Worm (Caenorhabditis elegans) whole organism, L4 larva: ENCODE results near the gene F55G11.10.

Experiments used
- F10B5.3 ChIP-seq: sonication (generic microtip); optimal IDR thresholded peaks from 2 replicates; lab custom pipeline; 2016; ENCODE audit warnings: mild to moderate bottlenecking, missing genetic modification characterization, missing compliant biosample characterization
- F26F4.8 ChIP-seq: fragments of 200-800 bp; sonication (Bioruptor generic); conservative IDR thresholded peaks from 2 replicates; pipeline ENCODE4 v1.3.6; 2022; ENCODE audit warnings: missing genetic modification characterization, missing compliant biosample characterization
- F44E2.7 ChIP-seq: fragments of 200-800 bp; sonication (Bioruptor generic); IDR thresholded peaks from 2 replicates; pipeline ENCODE4 v2.1.2; 2022; ENCODE audit warnings: missing genetic modification characterization, missing compliant biosample characterization
- T26A8.4 ChIP-seq: fragments of 200-800 bp; sonication (Bioruptor generic); IDR thresholded peaks from 2 replicates; pipeline ENCODE4 v1.3.6; 2022; ENCODE audit warnings: missing genetic modification characterization, missing compliant biosample characterization
- Y75B8A.6 ChIP-seq: fragments of 200-800 bp; sonication (Bioruptor generic); IDR thresholded peaks from 2 replicates; pipeline ENCODE4 v1.3.6; 2022; ENCODE audit warnings: missing genetic modification reagents, missing genetic modification characterization, missing compliant biosample characterization
- ZK337.2 ChIP-seq: fragments of 200-800 bp; sonication (Bioruptor generic); IDR thresholded peaks from 2 replicates; pipeline ENCODE4 v1.3.6; 2022; ENCODE audit warnings: missing genetic modification reagents, missing genetic modification characterization, missing compliant biosample characterization
- ZK546.5 ChIP-seq, 2 experiments: sonication (generic microtip); optimal IDR thresholded peaks; 2 replicates each; lab custom pipeline; 2017; ENCODE audit warnings: missing biosample characterization in 2 of 2, missing genetic modification characterization in 2 of 2
- aly-2 ChIP-seq: sonication (generic microtip); optimal IDR thresholded peaks from 2 replicates; lab custom pipeline; 2018; ENCODE audit warnings: missing biosample characterization, missing genetic modification characterization
- ceh-44 ChIP-seq: fragments of 200-800 bp; sonication (Bioruptor generic); IDR thresholded peaks from 2 replicates; pipeline ENCODE4 v1.3.6; 2022; ENCODE audit warnings: missing genetic modification reagents, missing genetic modification characterization, missing compliant biosample characterization
- ceh-62 ChIP-seq: sonication (generic microtip); optimal IDR thresholded peaks from 2 replicates; lab custom pipeline; 2017; ENCODE audit warnings: missing biosample characterization, missing genetic modification characterization
- ctbp-1 ChIP-seq: fragments of 200-800 bp; sonication (Bioruptor generic); IDR thresholded peaks from 2 replicates; pipeline ENCODE4 v1.3.6; 2022; ENCODE audit warnings: missing genetic modification reagents, missing genetic modification characterization, missing compliant biosample characterization
- daf-16 ChIP-seq, 3 experiments: sonication (generic microtip); optimal IDR thresholded peaks; 2 replicates each; lab custom pipeline; 2016 to 2017; ENCODE audit warnings: missing genetic modification characterization in 3 of 3, missing genetic modification reagents in 3 of 3, mild to moderate bottlenecking in 2 of 3, missing compliant biosample characterization in 2 of 3, missing biosample characterization in 1 of 3, moderate library complexity in 1 of 3
- daf-19 ChIP-seq: fragments of 200-800 bp; sonication (Bioruptor generic); conservative IDR thresholded peaks from 2 replicates; pipeline ENCODE4 v1.3.6; 2022; ENCODE audit warnings: missing genetic modification characterization, missing compliant biosample characterization
- daf-8 ChIP-seq: fragments of 200-800 bp; sonication (Bioruptor generic); IDR thresholded peaks from 2 replicates; pipeline ENCODE4 v1.3.6; 2022; ENCODE audit warnings: missing genetic modification characterization, missing compliant biosample characterization
- dmd-6 ChIP-seq: fragments of 200-800 bp; sonication (Bioruptor generic); IDR thresholded peaks from 2 replicates; pipeline ENCODE4 v1.3.6; 2022; ENCODE audit warnings: missing genetic modification reagents, missing genetic modification characterization, missing compliant biosample characterization
- dmd-9 ChIP-seq: fragments of 200-800 bp; sonication (Bioruptor generic); IDR thresholded peaks from 2 replicates; pipeline ENCODE4 v1.3.6; 2022; ENCODE audit warnings: missing genetic modification reagents, missing genetic modification characterization, missing compliant biosample characterization
- egl-27 ChIP-seq: sonication (generic microtip); optimal IDR thresholded peaks from 3 replicates; lab custom pipeline; 2017; ENCODE audit warnings: missing biosample characterization, missing genetic modification reagents, missing genetic modification characterization
- egl-43 ChIP-seq: fragments of 200-800 bp; sonication (Bioruptor generic); IDR thresholded peaks from 2 replicates; pipeline ENCODE4 v1.3.6; 2022; ENCODE audit warnings: missing genetic modification reagents, missing genetic modification characterization, missing compliant biosample characterization
- fkh-10 ChIP-seq: fragments of 150-350 bp; optimal IDR thresholded peaks from 2 replicates; lab custom pipeline; 2014; ENCODE audit warnings: missing biosample characterization, missing genetic modification reagents, missing genetic modification characterization
- fos-1 ChIP-seq: fragments of 150-350 bp; optimal IDR thresholded peaks from 2 replicates; lab custom pipeline; 2014; ENCODE audit warnings: missing biosample characterization, missing genetic modification characterization
- gei-8 ChIP-seq: fragments of 200-800 bp; sonication (Bioruptor generic); optimal IDR thresholded peaks from 2 replicates; lab custom pipeline; 2018; ENCODE audit warnings: mild to moderate bottlenecking, missing genetic modification characterization, missing compliant biosample characterization
- hif-1 ChIP-seq, 2 experiments: sonication (generic microtip); optimal IDR thresholded peaks; 2 replicates each; lab custom pipeline; 2016 to 2017; ENCODE audit warnings: missing compliant biosample characterization in 2 of 2, missing genetic modification characterization in 2 of 2, missing genetic modification reagents in 2 of 2, missing genotype in 2 of 2, mild to moderate bottlenecking in 1 of 2
- hlh-11 ChIP-seq: fragments of 200-800 bp; sonication (Bioruptor generic); optimal IDR thresholded peaks from 2 replicates; lab custom pipeline; 2018; ENCODE audit warnings: mild to moderate bottlenecking, missing genetic modification characterization, missing compliant biosample characterization
- jun-1 ChIP-seq: fragments of 150-350 bp; optimal IDR thresholded peaks from 2 replicates; lab custom pipeline; 2014; ENCODE audit warnings: missing biosample characterization, missing genetic modification reagents, missing genetic modification characterization
- lim-7 ChIP-seq: fragments of 200-800 bp; sonication (Bioruptor generic); IDR thresholded peaks from 2 replicates; pipeline ENCODE4 v1.3.6; 2022; ENCODE audit warnings: missing genetic modification characterization, missing compliant biosample characterization
- lin-1 ChIP-seq: fragments of 200-800 bp; sonication (Bioruptor generic); IDR thresholded peaks from 2 replicates; pipeline ENCODE4 v1.3.6; 2022; ENCODE audit warnings: missing genetic modification reagents, missing genetic modification characterization, missing compliant biosample characterization
- lin-29 ChIP-seq: fragments of 200-800 bp; sonication (Bioruptor generic); IDR thresholded peaks from 2 replicates; pipeline ENCODE4 v1.3.6; 2022; ENCODE audit warnings: missing genetic modification reagents, missing genetic modification characterization, missing compliant biosample characterization
- lin-38 ChIP-seq: fragments of 200-800 bp; sonication (Bioruptor generic); IDR thresholded peaks from 2 replicates; pipeline ENCODE4 v1.3.6; 2022; ENCODE audit warnings: missing genetic modification reagents, missing genetic modification characterization, missing compliant biosample characterization
- lir-3 ChIP-seq: sonication (generic microtip); optimal IDR thresholded peaks from 2 replicates; lab custom pipeline; 2016; ENCODE audit warnings: mild to moderate bottlenecking, missing genetic modification characterization, missing compliant biosample characterization
- nhr-28 ChIP-seq: fragments of 150-350 bp; optimal IDR thresholded peaks from 2 replicates; lab custom pipeline; 2014; ENCODE audit warnings: missing biosample characterization, missing genetic modification characterization
- nhr-42 ChIP-seq: fragments of 200-800 bp; sonication (Bioruptor generic); IDR thresholded peaks from 2 replicates; pipeline ENCODE4 v1.3.6; 2022; ENCODE audit warnings: missing genetic modification characterization, missing compliant biosample characterization
- nhr-48 ChIP-seq: sonication (generic microtip); optimal IDR thresholded peaks from 2 replicates; lab custom pipeline; 2016; ENCODE audit warnings: mild to moderate bottlenecking, missing genetic modification characterization, missing compliant biosample characterization
- nhr-76 ChIP-seq: fragments of 150-350 bp; optimal IDR thresholded peaks from 2 replicates; lab custom pipeline; 2014; ENCODE audit warnings: missing biosample characterization, missing genetic modification characterization
- nhr-77 ChIP-seq: fragments of 150-350 bp; optimal IDR thresholded peaks from 2 replicates; lab custom pipeline; 2014; ENCODE audit warnings: missing biosample characterization, missing genetic modification characterization
- php-3 ChIP-seq: fragments of 200-800 bp; sonication (Bioruptor generic); IDR thresholded peaks from 2 replicates; pipeline ENCODE4 v1.3.6; 2022; ENCODE audit warnings: missing genetic modification reagents, missing genetic modification characterization, missing compliant biosample characterization
- pqm-1 ChIP-seq: sonication (generic microtip); optimal IDR thresholded peaks from 2 replicates; lab custom pipeline; 2017; ENCODE audit warnings: missing biosample characterization, missing genetic modification characterization
- set-16 ChIP-seq: fragments of 200-800 bp; sonication (Bioruptor generic); IDR thresholded peaks from 2 replicates; pipeline ENCODE4 v1.3.6; 2022; ENCODE audit warnings: missing genetic modification reagents, missing genetic modification characterization, missing compliant biosample characterization
- skn-1 ChIP-seq: fragments of 150-350 bp; optimal IDR thresholded peaks from 2 replicates; lab custom pipeline; 2014; ENCODE audit warnings: missing biosample characterization, missing genetic modification characterization
- snpc-1.2 ChIP-seq: fragments of 200-800 bp; sonication (Bioruptor generic); IDR thresholded peaks from 2 replicates; pipeline ENCODE4 v1.3.6; 2022; ENCODE audit warnings: missing genetic modification reagents, missing genetic modification characterization, missing compliant biosample characterization
- spr-3 ChIP-seq: fragments of 200-800 bp; sonication (Bioruptor generic); optimal IDR thresholded peaks from 2 replicates; lab custom pipeline; 2018; ENCODE audit warnings: mild to moderate bottlenecking, missing genetic modification characterization, missing compliant biosample characterization
- unc-62 ChIP-seq, 3 experiments: fragments of 150-350 bp in 1 of 3; sonication (generic microtip); optimal IDR thresholded peaks in 2 of 3; peaks in 1 of 3; 1 replicate in 1 of 3; 2 replicates in 2 of 3; lab custom pipeline; 2014 to 2017; ENCODE audit warnings: missing biosample characterization in 3 of 3, missing genetic modification characterization in 3 of 3, missing genetic modification reagents in 3 of 3, missing genotype in 1 of 3
- zag-1 ChIP-seq: fragments of 150-350 bp; optimal IDR thresholded peaks from 2 replicates; lab custom pipeline; 2014; ENCODE audit warnings: missing biosample characterization, missing genetic modification characterization
- ztf-11 ChIP-seq: fragments of 150-350 bp; optimal IDR thresholded peaks from 2 replicates; lab custom pipeline; 2014; ENCODE audit warnings: missing biosample characterization, missing genetic modification characterization

The F55G11.10 gene

DNA sequence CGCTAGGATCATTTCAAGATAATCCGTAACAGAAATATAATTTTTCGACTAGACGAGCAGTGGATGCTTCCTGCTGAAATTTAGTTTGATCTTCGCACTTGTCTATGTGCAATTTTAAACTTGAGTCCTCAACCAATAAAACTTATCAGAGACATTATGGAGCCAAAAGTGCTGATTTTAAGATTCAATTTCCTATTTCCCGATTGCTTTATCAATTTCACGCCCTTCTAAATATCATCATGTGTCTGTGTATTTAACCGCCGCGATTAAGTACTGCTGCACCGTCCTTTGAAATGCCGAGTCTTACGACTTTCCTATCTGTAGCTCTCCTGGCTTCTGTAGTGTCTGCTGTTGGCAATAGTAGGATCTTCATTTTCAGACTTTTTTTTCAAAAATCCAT, 27.5 kb upstream of the F55G11.10 start, which contains the start of gene C32H11.4:
TSS of gene C32H11.4 (plus strand) at position 238 of the 400 bp plus-strand sequence.
- TF ChIP-seq Y75B8A.6 (GFP tag; lab: Robert Waterston, UW) (no peak), ceh-62 (tag; lab: Kevin White, UChicago) (no peak), snpc-1.2 (GFP tag; lab: Robert Waterston, UW) (no peak), nhr-28 (tag; lab: Kevin White, UChicago) (peak; percentile 8), pqm-1 (tag; lab: Kevin White, UChicago) (peak; percentile 73), hlh-11 (tag; lab: Kevin White, UChicago) (peak; percentile 46), php-3 (GFP tag; lab: Robert Waterston, UW) (peak; percentile 69), daf-16 (GFP tag; optimal IDR thresholded peaks at IDR 0.05; lab: Kevin White, UChicago) (no peak), daf-16 (tag; optimal IDR thresholded peaks at IDR 0.05; lab: Kevin White, UChicago) (peak; percentile 64), nhr-48 (tag; lab: Kevin White, UChicago) (peak; percentile 67), unc-62 (GFP tag; optimal IDR thresholded peaks at IDR 0.05 in 1 of 2; lab: Kevin White, UChicago) (no peak), unc-62 (tag; optimal IDR thresholded peaks at IDR 0.05; lab: Kevin White, UChicago) (no peak), set-16 (no peak), dmd-6 (GFP tag; lab: Robert Waterston, UW) (peak; percentile 82)
- TF ChIP-seq, all 104 proteins: peak for 7

DNA sequence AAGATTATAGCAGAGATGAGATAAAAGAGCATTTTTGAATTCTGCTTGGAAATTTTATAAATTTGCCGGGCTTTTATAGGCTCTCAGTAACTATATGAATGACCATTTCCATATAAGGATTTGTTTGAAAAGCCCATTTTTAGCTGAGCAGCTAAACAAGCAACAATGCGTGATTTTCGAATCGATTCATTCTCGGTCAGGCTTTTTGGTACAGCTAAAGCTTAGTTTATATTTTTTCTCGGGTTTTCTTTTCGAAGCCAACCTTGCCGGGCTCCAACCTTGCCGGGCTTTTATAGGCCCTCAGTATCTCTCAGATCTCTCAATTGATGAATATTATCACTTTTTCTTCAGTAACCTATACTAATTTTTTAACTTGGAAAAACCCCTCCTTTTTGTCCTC, 24.2 kb upstream of the F55G11.10 start, which contains the start of gene srlf-4:
TSS of gene srlf-4 (minus strand) at position 101 of the 400 bp plus-strand sequence.
- TF ChIP-seq jun-1 (tag; lab: Kevin White, UChicago) (no peak), ceh-44 (GFP tag; lab: Robert Waterston, UW) (no peak), ZK546.5 (tag; optimal IDR thresholded peaks at IDR 0.05; lab: Kevin White, UChicago) (no peak), aly-2 (tag; lab: Kevin White, UChicago) (no peak), F10B5.3 (tag; lab: Kevin White, UChicago) (no peak)

DNA sequence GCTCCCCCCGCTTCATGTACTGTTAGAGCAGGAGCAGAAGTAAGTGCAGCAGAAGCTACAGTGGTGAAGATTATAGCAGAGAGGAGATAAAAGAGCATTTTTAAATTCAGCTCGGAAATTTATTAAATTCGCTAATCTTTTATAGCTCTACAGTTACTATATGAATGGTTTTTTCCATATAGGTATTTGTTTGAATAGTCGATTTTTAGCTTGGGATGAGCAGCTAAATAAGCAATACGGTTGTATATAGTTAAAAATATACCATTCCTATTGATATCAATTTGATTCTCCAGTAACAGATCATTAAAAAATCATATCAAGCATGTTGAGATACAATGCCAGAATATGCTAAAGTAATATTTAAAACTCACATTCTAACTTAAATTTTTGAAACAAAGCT, 21.9 kb upstream of the F55G11.10 start, which contains the start of gene srlf-5:
TSS of gene srlf-5 (minus strand) at position 101 of the 400 bp plus-strand sequence.
- TF ChIP-seq gei-8 (GFP tag; lab: Kevin White, UChicago) (no peak), zag-1 (tag; lab: Kevin White, UChicago) (no peak), dmd-9 (GFP tag; lab: Robert Waterston, UW) (no peak), egl-27 (tag; lab: Kevin White, UChicago) (no peak), ZK546.5 (tag; optimal IDR thresholded peaks at IDR 0.05; lab: Kevin White, UChicago) (no peak), egl-43 (GFP tag; lab: Robert Waterston, UW) (no peak), ctbp-1 (no peak), lim-7 (no peak), skn-1 (tag; lab: Kevin White, UChicago) (no peak), nhr-42 (GFP tag; lab: Robert Waterston, UW) (no peak), fos-1 (tag; lab: Kevin White, UChicago) (no peak), ztf-11 (no peak), T26A8.4 (GFP tag; lab: Robert Waterston, UW) (no peak), unc-62 (GFP tag; optimal IDR thresholded peaks at IDR 0.05 in 1 of 2; lab: Kevin White, UChicago) (no peak), unc-62 (tag; optimal IDR thresholded peaks at IDR 0.05; lab: Kevin White, UChicago) (no peak), lir-3 (tag; lab: Kevin White, UChicago) (no peak), ZK337.2 (GFP tag; lab: Robert Waterston, UW) (no peak), daf-8 (no peak), daf-19 (no peak)
- TF ChIP-seq, all 104 proteins: peak for 0

DNA sequence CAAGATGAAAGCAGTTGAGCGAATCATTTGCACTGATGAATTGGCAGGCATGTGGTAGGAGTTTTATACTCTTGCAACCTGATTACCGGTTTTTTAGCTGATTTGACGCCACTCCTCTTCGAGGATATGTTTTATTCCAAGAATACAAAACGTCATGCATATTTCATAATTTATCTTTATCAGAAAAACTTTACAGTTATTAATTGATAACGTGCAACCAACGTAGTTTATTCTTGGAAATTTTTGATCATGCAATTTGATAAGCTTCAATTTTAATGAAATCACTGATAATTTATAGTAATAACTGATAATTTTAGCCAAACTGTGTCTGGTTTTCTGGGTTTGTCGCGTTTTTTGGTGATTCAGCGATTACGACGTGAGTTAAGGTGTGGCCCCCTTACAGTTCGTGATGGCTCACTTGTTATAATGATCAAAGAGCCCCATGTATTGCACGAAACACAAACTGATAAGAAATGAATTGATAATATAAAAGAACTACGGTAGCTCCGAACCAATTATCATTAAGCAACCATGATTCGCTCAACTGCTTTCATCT, 12.3 kb upstream of the F55G11.10 start, which contains the start of the genes cld-1 and dod-21:
TSS of gene cld-1 (minus strand) at position 51 of the 556 bp plus-strand sequence.
TSS of gene dod-21 (plus strand) at position 518 of the 556 bp plus-strand sequence.
- no peak for TF ChIP-seq lin-29 (GFP tag; lab: Robert Waterston, UW)
- no peak for TF ChIP-seq hif-1 (tag; optimal IDR thresholded peaks at IDR 0.05; lab: Kevin White, UChicago)
- no peak for TF ChIP-seq T26A8.4 (GFP tag; lab: Robert Waterston, UW)
- TF ChIP-seq F10B5.3 (tag; lab: Kevin White, UChicago): no peak
- no peak for TF ChIP-seq fkh-10 (GFP tag; lab: Kevin White, UChicago)
- TF ChIP-seq nhr-76 (tag; lab: Kevin White, UChicago): no peak
- peak; percentile 47 for TF ChIP-seq nhr-28 (tag; lab: Kevin White, UChicago)
- TF ChIP-seq lin-38 (GFP tag; lab: Robert Waterston, UW): no peak
- no peak for TF ChIP-seq snpc-1.2 (GFP tag; lab: Robert Waterston, UW)
- TF ChIP-seq lin-1: 0 out of 2 replicates have a peak, but pooled peaks have one; percentile 20
- peak; percentile 11 for TF ChIP-seq nhr-77
- TF ChIP-seq hlh-11 (tag; lab: Kevin White, UChicago): peak; percentile 83
- TF ChIP-seq nhr-48 (tag; lab: Kevin White, UChicago): no peak
- no peak for TF ChIP-seq F26F4.8
- peak; percentile 31 for TF ChIP-seq pqm-1 (tag; lab: Kevin White, UChicago)
- no peak for TF ChIP-seq daf-16 (GFP tag; optimal IDR thresholded peaks at IDR 0.05; lab: Kevin White, UChicago)
- TF ChIP-seq daf-16 (tag; optimal IDR thresholded peaks at IDR 0.05; lab: Kevin White, UChicago): peak; percentile 47
- TF ChIP-seq spr-3: no peak
- TF ChIP-seq F44E2.7 (GFP tag; lab: Robert Waterston, UW): no peak
